Worm (Caenorhabditis elegans) whole organism, L4 larva: ENCODE results near the gene F46C5.10.

Experiments used
- fkh-10 ChIP-seq: fragments of 150-350 bp; optimal IDR thresholded peaks from 2 replicates; lab custom pipeline; 2014; ENCODE audit warnings: missing biosample characterization, missing genetic modification reagents, missing genetic modification characterization
- sdz-12 ChIP-seq: fragments of 200-800 bp; sonication (Bioruptor generic); optimal IDR thresholded peaks from 2 replicates; lab custom pipeline; 2018; ENCODE audit warnings: mild to moderate bottlenecking, missing genetic modification characterization, missing compliant biosample characterization

ce11 chrII:8783451-8783967, 35.3 kb downstream of the F46C5.10 start, which contains the start of gene sgn-1:
- no peak for TF ChIP-seq sdz-12 (GFP tag; lab: Kevin White, UChicago)
- no peak for TF ChIP-seq fkh-10 (GFP tag; lab: Kevin White, UChicago)
